Worm (Caenorhabditis elegans): ENCODE measurements around the gene med-1.

Gene med-1

ce11 chrX:12472232-12472631 is 41.8 kb downstream of the med-1 start:
- no peak for TF ChIP-seq ceh-45 (GFP tag; IDR thresholded peaks at IDR 0.05)
- no peak for TF ChIP-seq pros-1 (tag; optimal IDR thresholded peaks at IDR 0.05)
- TF ChIP-seq fkh-6 (tag; optimal IDR thresholded peaks at IDR 0.05), result no peak
- TF ChIP-seq ceh-48 (tag; optimal IDR thresholded peaks at IDR 0.05), result no peak
- no peak for TF ChIP-seq tbx-7 (tag; optimal IDR thresholded peaks at IDR 0.05)

ce11 chrX:12476412-12476811 is 46.0 kb downstream of the med-1 start:
- TF ChIP-seq ceh-19 (GFP tag; optimal IDR thresholded peaks at IDR 0.05) (no peak), Y22D7AL.16 (tag; optimal IDR thresholded peaks at IDR 0.05) (no peak), elt-4 (tag; optimal IDR thresholded peaks at IDR 0.05) (no peak), hlh-15 (tag; optimal IDR thresholded peaks at IDR 0.05) (no peak), hlh-13 (GFP tag; optimal IDR thresholded peaks at IDR 0.05) (no peak), sox-4 (tag; optimal IDR thresholded peaks at IDR 0.05) (no peak), unc-42 (tag; optimal IDR thresholded peaks at IDR 0.05) (no peak), ceh-24 (tag; optimal IDR thresholded peaks at IDR 0.05) (no peak), K02D7.2 (tag; optimal IDR thresholded peaks at IDR 0.05) (no peak), pha-2 (tag; optimal IDR thresholded peaks at IDR 0.05) (no peak), elt-2 (tag; optimal IDR thresholded peaks at IDR 0.05) (no peak), madf-2 (tag; optimal IDR thresholded peaks at IDR 0.05) (no peak), ceh-48 (tag; optimal IDR thresholded peaks at IDR 0.05) (no peak), nfya-1 (tag; optimal IDR thresholded peaks at IDR 0.05) (no peak)

- no peak for TF ChIP-seq dmd-4 (tag; optimal IDR thresholded peaks at IDR 0.05; ENCODE audit: borderline replicate concordance)
- no peak for TF ChIP-seq syd-9 (tag; optimal IDR thresholded peaks at IDR 0.05)
- TF ChIP-seq unc-86 (tag; optimal IDR thresholded peaks at IDR 0.05), result no peak
- TF ChIP-seq C08G9.2 (tag; optimal IDR thresholded peaks at IDR 0.05), result no peak
- no peak for TF ChIP-seq hlh-6 (tag; optimal IDR thresholded peaks at IDR 0.05)
- TF ChIP-seq ceh-19 (GFP tag; optimal IDR thresholded peaks at IDR 0.05), result no peak
- TF ChIP-seq ceh-22 (tag; optimal IDR thresholded peaks at IDR 0.05), result no peak
- no peak for TF ChIP-seq unc-55 (GFP tag; optimal IDR thresholded peaks at IDR 0.05)
- TF ChIP-seq ceh-30 (tag; optimal IDR thresholded peaks at IDR 0.05), result no peak
These were observed 46.9 kb downstream of the med-1 start, which contains the start of gene F45E6.1 for ce11 chrX:12477341-12477740. Gene F45E6.1 (minus strand): TSS chrX:12477441.

- no peak for TF ChIP-seq gmeb-2 (tag; optimal IDR thresholded peaks at IDR 0.05)
- TF ChIP-seq che-1 (tag; optimal IDR thresholded peaks at IDR 0.05), result no peak
- TF ChIP-seq ceh-22 (tag; optimal IDR thresholded peaks at IDR 0.05), result no peak
- no peak for TF ChIP-seq ceh-14 (tag; optimal IDR thresholded peaks at IDR 0.05)
- no peak for TF ChIP-seq mec-3 (tag; optimal IDR thresholded peaks at IDR 0.05; ENCODE audit: borderline replicate concordance)
- TF ChIP-seq fkh-10 (GFP tag; optimal IDR thresholded peaks at IDR 0.05), result no peak
- TF ChIP-seq pat-9 (tag; optimal IDR thresholded peaks at IDR 0.05), result no peak
- TF ChIP-seq K02D7.2 (tag; optimal IDR thresholded peaks at IDR 0.05), result no peak
- TF ChIP-seq ceh-6 (GFP tag; optimal IDR thresholded peaks at IDR 0.05), result no peak
- no peak for TF ChIP-seq hlh-15 (tag; optimal IDR thresholded peaks at IDR 0.05)
- no peak for TF ChIP-seq npax-4 (tag; optimal IDR thresholded peaks at IDR 0.05)
- TF ChIP-seq ceh-9 (tag; optimal IDR thresholded peaks at IDR 0.05), result no peak
- TF ChIP-seq tbx-2 (tag; optimal IDR thresholded peaks at IDR 0.05), result no peak
- TF ChIP-seq ceh-34 (tag; optimal IDR thresholded peaks at IDR 0.05), result no peak
- no peak for TF ChIP-seq syd-9 (tag; optimal IDR thresholded peaks at IDR 0.05)
These were observed 48.1 kb downstream of the med-1 start for ce11 chrX:12478465-12478864.

- TF ChIP-seq C08G9.2 (tag; optimal IDR thresholded peaks at IDR 0.05) (no peak), pros-1 (tag; optimal IDR thresholded peaks at IDR 0.05) (no peak), unc-42 (tag; optimal IDR thresholded peaks at IDR 0.05) (peak; percentile 91)
These were observed 48.6 kb downstream of the med-1 start for ce11 chrX:12479027-12479426.

All from whole organism, late embryonic.